Fruit fly (Drosophila melanogaster): Measurements from ENCODE around the gene Wdr82.

- TF ChIP-seq eg (GFP tag; IDR thresholded peaks at IDR 0.05) = no peak
- TF ChIP-seq CG6808 (GFP tag; optimal IDR thresholded peaks at IDR 0.05) = no peak
- no peak for TF ChIP-seq OdsH (GFP tag; optimal IDR thresholded peaks at IDR 0.05)
- no peak for TF ChIP-seq CG11294 (GFP tag; IDR thresholded peaks at IDR 0.05)
- TF ChIP-seq CG8632 (GFP tag; optimal IDR thresholded peaks at IDR 0.05) = no peak
- no peak for TF ChIP-seq Ets21C (GFP tag; optimal IDR thresholded peaks at IDR 0.05)
These were observed 20.6 kb downstream of the Wdr82 start, which contains the start of gene Peritrophin-15b for dm6 chr2L:8394840-8395239.

Data from whole organism, prepupa.